Fruit fly (Drosophila melanogaster): ENCODE measurements around the gene KrT95D.

Gene KrT95D

DNA sequence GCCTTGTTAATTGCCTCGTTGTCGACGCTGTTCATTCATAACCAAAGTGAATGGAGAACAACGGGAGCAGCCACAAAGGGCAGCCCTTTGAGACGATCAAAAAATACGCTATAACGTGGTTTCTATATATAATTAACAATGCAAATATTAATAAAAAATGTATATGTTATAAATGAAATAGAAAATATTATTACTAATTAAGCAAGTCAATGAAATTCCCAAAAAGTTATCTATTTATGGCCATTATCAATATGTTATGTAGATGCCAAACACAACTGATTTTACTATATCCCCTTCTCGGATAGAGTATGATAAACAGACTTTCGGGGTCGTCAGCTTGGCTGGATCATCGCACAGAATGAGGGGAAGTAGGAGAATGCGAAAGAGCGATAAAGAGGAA lies 62.2 kb downstream of the KrT95D start (continued):
- TF ChIP-seq CG15696 (tag; optimal IDR thresholded peaks at IDR 0.05) (no peak), jing (GFP tag; optimal IDR thresholded peaks at IDR 0.05) (no peak), nmo (GFP tag; optimal IDR thresholded peaks at IDR 0.05) (peak; percentile 48), CG8359 (GFP tag; optimal IDR thresholded peaks at IDR 0.05; ENCODE audit: borderline replicate concordance) (no peak), Sry-β (GFP tag; optimal IDR thresholded peaks at IDR 0.05) (no peak), CG13775 (GFP tag; optimal IDR thresholded peaks at IDR 0.05) (no peak), CG14014 (GFP tag; IDR thresholded peaks at IDR 0.05) (peak; percentile 30; the same call in 1 of the 2 replicates), CG8944 (GFP tag; optimal IDR thresholded peaks at IDR 0.05) (no peak), tx (GFP tag; optimal IDR thresholded peaks at IDR 0.05) (no peak), ap (GFP tag; IDR thresholded peaks at IDR 0.05) (no peak; the same call in 1 of the 2 replicates), CG10654 (GFP tag; optimal IDR thresholded peaks at IDR 0.05) (no peak), tap (tag; optimal IDR thresholded peaks at IDR 0.05) (peak; percentile 57), ems (GFP tag; optimal IDR thresholded peaks at IDR 0.05) (no peak), fd64A (GFP tag; optimal IDR thresholded peaks at IDR 0.05) (no peak), exex (tag; optimal IDR thresholded peaks at IDR 0.05) (no peak), fd3F (GFP tag; optimal IDR thresholded peaks at IDR 0.05) (peak; percentile 52), Bdp1 (GFP tag; optimal IDR thresholded peaks at IDR 0.05) (no peak), CG10431 (GFP tag; optimal IDR thresholded peaks at IDR 0.05) (no peak), sens-2 (GFP tag; IDR thresholded peaks at IDR 0.05) (peak; percentile 17; the same call in 1 of the 2 replicates), chm (GFP tag; IDR thresholded peaks at IDR 0.05) (no peak), pan (optimal IDR thresholded peaks at IDR 0.05) (no peak), pan (GFP tag; optimal IDR thresholded peaks at IDR 0.05 in 1 of 2, IDR thresholded peaks at IDR 0.05 in 1 of 2) (peak in 1 of 2 experiments; percentile 64), CG11723 (GFP tag; optimal IDR thresholded peaks at IDR 0.05) (no peak), pum (GFP tag; optimal IDR thresholded peaks at IDR 0.05) (no peak), CG3726 (GFP tag; IDR thresholded peaks at IDR 0.05) (no peak), CG9609 (GFP tag; optimal IDR thresholded peaks at IDR 0.05) (no peak)

DNA sequence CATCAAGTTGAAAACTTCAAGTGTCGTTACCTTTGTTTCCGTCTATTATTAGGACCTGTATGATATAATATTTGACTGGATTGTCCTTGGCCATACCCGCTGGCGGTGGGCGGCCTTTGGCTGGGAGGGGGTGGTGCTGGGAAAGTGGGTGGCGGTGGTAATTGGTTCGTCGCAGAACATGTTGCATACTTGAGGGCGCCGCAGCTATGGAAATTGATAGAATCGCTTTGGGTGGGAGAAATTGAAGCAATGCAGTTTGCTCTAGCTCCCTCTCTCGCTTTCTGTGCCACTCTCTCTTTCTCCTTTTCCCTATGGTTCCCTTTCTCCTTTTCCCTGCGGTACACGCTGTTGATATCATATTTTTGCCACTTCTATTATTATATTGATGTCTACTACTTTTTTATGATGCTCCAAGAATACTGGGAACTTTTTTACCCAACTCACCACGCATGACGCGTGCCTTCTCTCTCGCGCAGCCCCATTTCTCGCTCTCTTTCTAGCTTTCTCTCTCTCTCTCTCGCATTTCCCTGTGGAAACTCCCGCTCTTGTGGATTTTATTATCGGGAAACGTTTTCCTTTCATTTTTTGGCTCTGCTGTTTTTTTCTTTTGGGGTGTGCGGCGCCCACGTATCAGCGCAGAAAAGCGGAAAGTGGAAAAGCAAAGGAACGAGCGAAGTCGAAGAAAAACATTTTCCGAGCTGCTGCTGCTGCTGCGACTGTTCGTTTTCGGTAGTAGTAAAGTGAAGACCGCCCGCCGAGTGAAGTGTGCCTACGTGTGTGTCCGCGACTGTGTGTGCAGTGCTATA lies 66.5 kb downstream of the KrT95D start:
- TF ChIP-seq CG7987 (GFP tag; optimal IDR thresholded peaks at IDR 0.05) (no peak), hth (optimal IDR thresholded peaks at IDR 0.05) (no peak), Sry-δ (GFP tag; optimal IDR thresholded peaks at IDR 0.05) (no peak), CG4854 (GFP tag; optimal IDR thresholded peaks at IDR 0.05) (no peak), corto (GFP tag; optimal IDR thresholded peaks at IDR 0.05) (no peak), nom (GFP tag; optimal IDR thresholded peaks at IDR 0.05) (no peak), CG4360 (GFP tag; IDR thresholded peaks at IDR 0.05) (no peak), ttk (GFP tag; IDR thresholded peaks at IDR 0.05) (no peak), CG33557 (GFP tag; optimal IDR thresholded peaks at IDR 0.05) (no peak), Neu2 (GFP tag; optimal IDR thresholded peaks at IDR 0.05; ENCODE audit: borderline replicate concordance) (no peak), en (GFP tag; optimal IDR thresholded peaks at IDR 0.05) (no peak), CG5180 (GFP tag; optimal IDR thresholded peaks at IDR 0.05) (no peak), sqz (GFP tag; optimal IDR thresholded peaks at IDR 0.05) (peak; percentile 50), Hr51 (GFP tag; optimal IDR thresholded peaks at IDR 0.05) (no peak), pb (GFP tag; optimal IDR thresholded peaks at IDR 0.05) (no peak), CG14965 (GFP tag; optimal IDR thresholded peaks at IDR 0.05; ENCODE audit: borderline replicate concordance) (no peak), CG30020 (tag; optimal IDR thresholded peaks at IDR 0.05) (no peak), Blimp-1 (GFP tag; optimal IDR thresholded peaks at IDR 0.05) (no peak), CG17802 (tag; optimal IDR thresholded peaks at IDR 0.05) (no peak), fd102C (GFP tag; optimal IDR thresholded peaks at IDR 0.05) (no peak), Ets97D (GFP tag; optimal IDR thresholded peaks at IDR 0.05) (no peak), MBD-R2 (GFP tag; IDR thresholded peaks at IDR 0.05) (no peak), Dip2 (GFP tag; IDR thresholded peaks at IDR 0.05) (no peak), CG14441 (GFP tag; IDR thresholded peaks at IDR 0.05) (no peak)

Data from whole organism, embryonic.